Fruit fly (Drosophila melanogaster) whole organism, embryonic: ENCODE results near the gene CG33552.

Source experiments
- Asciz ChIP-seq: fragments of 200-800 bp; sonication (Bioruptor generic); optimal IDR thresholded peaks from 2 replicates; lab custom pipeline; 2017; ENCODE audit warnings: missing biosample characterization, mild to moderate bottlenecking, missing genetic modification characterization, missing genetic modification reagents
- CG11456 ChIP-seq: fragments of 200-800 bp; sonication (Bioruptor generic); IDR thresholded peaks from 3 replicates; pipeline ENCODE4 v1.3.6; 2022; ENCODE audit warnings: missing biosample characterization, missing genetic modification characterization
- CG11695 ChIP-seq: fragments of 200-800 bp; sonication (Bioruptor generic); IDR thresholded peaks from 3 replicates; pipeline ENCODE4 v1.3.6; 2022; ENCODE audit warnings: missing biosample characterization, missing genetic modification characterization
- CG1233 ChIP-seq: fragments of 200-800 bp; sonication (Bioruptor generic); optimal IDR thresholded peaks from 4 replicates; lab custom pipeline; 2018; ENCODE audit warnings: missing biosample characterization, mild to moderate bottlenecking, missing genetic modification characterization
- CG16815 ChIP-seq: fragments of 200-800 bp; sonication (Bioruptor generic); optimal IDR thresholded peaks from 3 replicates; lab custom pipeline; 2017; ENCODE audit warnings: missing biosample characterization, mild to moderate bottlenecking, missing genetic modification characterization
- CG17385 ChIP-seq: fragments of 200-800 bp; sonication (Bioruptor generic); optimal IDR thresholded peaks from 3 replicates; lab custom pipeline; 2018; ENCODE audit warnings: missing biosample characterization, mild to moderate bottlenecking, missing genetic modification characterization
- CG17612 ChIP-seq: fragments of 200-800 bp; sonication (Bioruptor generic); IDR thresholded peaks from 2 replicates; pipeline ENCODE4 v1.3.6; 2022; ENCODE audit warnings: missing biosample characterization, missing genetic modification characterization
- CG17802 ChIP-seq: fragments of 200-800 bp; sonication (Bioruptor generic); optimal IDR thresholded peaks from 2 replicates; lab custom pipeline; 2018; ENCODE audit warnings: missing biosample characterization, mild to moderate bottlenecking, missing genetic modification characterization, moderate library complexity
- CG2116 ChIP-seq: fragments of 200-800 bp; sonication (Bioruptor generic); optimal IDR thresholded peaks from 3 replicates; lab custom pipeline; 2018; ENCODE audit warnings: missing biosample characterization, mild to moderate bottlenecking, missing genetic modification characterization
- CG30020 ChIP-seq: fragments of 200-800 bp; optimal IDR thresholded peaks from 2 replicates; lab custom pipeline; 2019; ENCODE audit warnings: missing biosample characterization, mild to moderate bottlenecking, missing genetic modification characterization, moderate library complexity
- CG3281 ChIP-seq: fragments of 200-800 bp; sonication (Bioruptor generic); optimal IDR thresholded peaks from 3 replicates; lab custom pipeline; 2017; ENCODE audit warnings: missing biosample characterization, mild to moderate bottlenecking, missing genetic modification characterization
- CG4282 ChIP-seq: fragments of 200-800 bp; sonication (Bioruptor generic); optimal IDR thresholded peaks from 2 replicates; lab custom pipeline; 2016; ENCODE audit warnings: missing biosample characterization, missing genetic modification characterization
- CG4854 ChIP-seq: fragments of 200-800 bp; sonication (Bioruptor generic); optimal IDR thresholded peaks from 2 replicates; lab custom pipeline; 2016; ENCODE audit warnings: missing biosample characterization, missing genetic modification characterization, inconsistent platforms
- CG6689 ChIP-seq: fragments of 200-800 bp; sonication (Bioruptor generic); IDR thresholded peaks from 2 replicates; pipeline ENCODE4 v1.3.6; 2022; ENCODE audit warnings: missing biosample characterization, missing genetic modification characterization
- CG6765 ChIP-seq: fragments of 200-800 bp; sonication (Bioruptor generic); optimal IDR thresholded peaks from 3 replicates; lab custom pipeline; 2017; ENCODE audit warnings: missing biosample characterization, mild to moderate bottlenecking, missing genetic modification characterization
- CG7357 ChIP-seq: fragments of 200-800 bp; sonication (Bioruptor generic); IDR thresholded peaks from 3 replicates; pipeline ENCODE4 v1.3.6; 2022; ENCODE audit warnings: missing biosample characterization, missing genetic modification characterization
- CG7839 ChIP-seq: fragments of 200-800 bp; sonication (Bioruptor generic); optimal IDR thresholded peaks from 3 replicates; lab custom pipeline; 2018; ENCODE audit warnings: missing biosample characterization, mild to moderate bottlenecking, missing genetic modification characterization, moderate library complexity
- CG8359 ChIP-seq: fragments of 200-800 bp; sonication (Bioruptor generic); optimal IDR thresholded peaks from 2 replicates; lab custom pipeline; 2017; ENCODE audit warnings: missing biosample characterization, mild to moderate bottlenecking, missing genetic modification characterization, borderline replicate concordance
- D ChIP-seq, 2 experiments: fragments of 200-800 bp in 1 of 2; fragments of >200 bp in 1 of 2; sonication (Bioruptor generic) in 1 of 2; optimal IDR thresholded peaks; 2 replicates in 1 of 2; 3 replicates in 1 of 2; lab custom pipeline; 2017; ENCODE audit warnings: mild to moderate bottlenecking in 1 of 2, missing biosample characterization in 1 of 2, missing genetic modification characterization in 1 of 2, missing genetic modification reagents in 1 of 2
- Dek ChIP-seq: fragments of 200-800 bp; sonication (Bioruptor generic); optimal IDR thresholded peaks from 3 replicates; lab custom pipeline; 2019; ENCODE audit warnings: missing biosample characterization, mild to moderate bottlenecking, missing genetic modification characterization, moderate library complexity
- Dip2 ChIP-seq: fragments of 200-800 bp; sonication (Bioruptor generic); IDR thresholded peaks from 2 replicates; pipeline ENCODE4 v1.3.6; 2022; ENCODE audit warnings: missing biosample characterization, missing genetic modification characterization
- Dp ChIP-seq: fragments of 200-800 bp; sonication (Bioruptor generic); optimal IDR thresholded peaks from 2 replicates; lab custom pipeline; 2018; ENCODE audit warnings: missing biosample characterization, mild to moderate bottlenecking, missing genetic modification characterization, moderate library complexity
- Mad ChIP-seq: fragments of 200-800 bp; sonication (Bioruptor generic); optimal IDR thresholded peaks from 2 replicates; lab custom pipeline; 2016; ENCODE audit warnings: missing biosample characterization, missing genetic modification characterization
- Oli ChIP-seq: fragments of 200-800 bp; sonication (Bioruptor generic); optimal IDR thresholded peaks from 2 replicates; lab custom pipeline; 2018; ENCODE audit warnings: missing biosample characterization, mild to moderate bottlenecking, missing genetic modification characterization, moderate library complexity
- PHDP ChIP-seq: fragments of 200-800 bp; sonication (Bioruptor generic); optimal IDR thresholded peaks from 3 replicates; lab custom pipeline; 2018; ENCODE audit warnings: missing biosample characterization, mild to moderate bottlenecking, missing genetic modification characterization, moderate library complexity
- Pdp1 ChIP-seq, 2 experiments: fragments of 200-800 bp; sonication (Bioruptor generic); optimal IDR thresholded peaks; 3 replicates each; lab custom pipeline; 2016; ENCODE audit warnings: missing biosample characterization in 2 of 2, missing genetic modification characterization in 2 of 2, mild to moderate bottlenecking in 1 of 2, moderate library complexity in 1 of 2
- Rx ChIP-seq: fragments of 200-800 bp; sonication (Bioruptor generic); IDR thresholded peaks from 2 replicates; pipeline ENCODE4 v1.3.6; 2022; ENCODE audit warnings: missing biosample characterization, missing genetic modification characterization
- Scr ChIP-seq: fragments of 200-800 bp; sonication (Bioruptor generic); IDR thresholded peaks from 2 replicates; pipeline ENCODE4 v1.3.6; 2022; ENCODE audit warnings: missing biosample characterization, missing genetic modification characterization; ENCODE audit not compliant: partially characterized antibody
- Six4 ChIP-seq: fragments of 200-800 bp; sonication (Bioruptor generic); optimal IDR thresholded peaks from 2 replicates; lab custom pipeline; 2016; ENCODE audit warnings: missing biosample characterization, missing genetic modification characterization
- ase ChIP-seq: fragments of 200-800 bp; sonication (Bioruptor generic); IDR thresholded peaks from 3 replicates; pipeline ENCODE4 v1.3.6; 2022; ENCODE audit warnings: missing biosample characterization, missing genetic modification characterization
- bsh ChIP-seq, 2 experiments: fragments of 200-800 bp; sonication (Bioruptor generic); optimal IDR thresholded peaks; 2 replicates each; lab custom pipeline; 2017 to 2018; ENCODE audit warnings: mild to moderate bottlenecking in 2 of 2, missing biosample characterization in 2 of 2, missing genetic modification characterization in 2 of 2, moderate library complexity in 1 of 2
- chm ChIP-seq: fragments of 200-800 bp; sonication (Bioruptor generic); IDR thresholded peaks from 2 replicates; pipeline ENCODE4 v1.3.6; 2022; ENCODE audit warnings: missing biosample characterization, missing genetic modification characterization
- ewg ChIP-seq: fragments of 200-800 bp; sonication (Bioruptor generic); optimal IDR thresholded peaks from 3 replicates; lab custom pipeline; 2017; ENCODE audit warnings: mild to moderate bottlenecking, missing biosample characterization, missing genetic modification reagents, missing genetic modification characterization
- fru ChIP-seq: fragments of >200 bp; optimal IDR thresholded peaks from 2 replicates; lab custom pipeline; 2017
- hkb ChIP-seq, 2 experiments: fragments of 200-800 bp in 1 of 2; fragments of >200 bp in 1 of 2; sonication (Bioruptor generic) in 1 of 2; IDR thresholded peaks in 1 of 2; optimal IDR thresholded peaks in 1 of 2; 2 replicates each; pipeline versions ENCODE4 v1.3.6 to Lab custom; 2017 to 2022; ENCODE audit warnings: missing biosample characterization in 1 of 2, missing genetic modification characterization in 1 of 2
- hth ChIP-seq: fragments of >200 bp; optimal IDR thresholded peaks from 2 replicates; lab custom pipeline; 2017; ENCODE audit warnings: inconsistent platforms
- maf-S ChIP-seq: fragments of 200-800 bp; sonication (Bioruptor generic); optimal IDR thresholded peaks from 2 replicates; lab custom pipeline; 2016; ENCODE audit warnings: missing biosample characterization, missing genetic modification characterization
- nerfin-1 ChIP-seq: fragments of 200-800 bp; sonication (Bioruptor generic); optimal IDR thresholded peaks from 3 replicates; lab custom pipeline; 2019; ENCODE audit warnings: missing biosample characterization, mild to moderate bottlenecking, missing genetic modification characterization, moderate library complexity
- pnt ChIP-seq: fragments of 200-800 bp; sonication (Bioruptor generic); optimal IDR thresholded peaks from 3 replicates; lab custom pipeline; 2016; ENCODE audit warnings: missing biosample characterization, missing genetic modification characterization
- row ChIP-seq: fragments of 200-800 bp; sonication (Bioruptor generic); IDR thresholded peaks from 3 replicates; pipeline ENCODE4 v1.3.6; 2022; ENCODE audit warnings: missing biosample characterization, missing genetic modification characterization
- salm ChIP-seq: fragments of 200-800 bp; sonication (Bioruptor generic); optimal IDR thresholded peaks from 2 replicates; lab custom pipeline; 2018; ENCODE audit warnings: missing biosample characterization, mild to moderate bottlenecking, missing genetic modification characterization
- scrt ChIP-seq: fragments of 200-800 bp; sonication (Bioruptor generic); optimal IDR thresholded peaks from 2 replicates; lab custom pipeline; 2018; ENCODE audit warnings: missing biosample characterization, mild to moderate bottlenecking, missing genetic modification characterization, moderate library complexity
- sima ChIP-seq: fragments of 200-800 bp; sonication (Bioruptor generic); optimal IDR thresholded peaks from 2 replicates; lab custom pipeline; 2016; ENCODE audit warnings: missing biosample characterization, missing genetic modification characterization
- so ChIP-seq: fragments of 200-800 bp; sonication (Bioruptor generic); IDR thresholded peaks from 3 replicates; pipeline ENCODE4 v1.3.6; 2022; ENCODE audit warnings: missing biosample characterization, missing genetic modification characterization
- stwl ChIP-seq: fragments of 200-800 bp; sonication (Bioruptor generic); optimal IDR thresholded peaks from 3 replicates; lab custom pipeline; 2018; ENCODE audit warnings: missing biosample characterization, mild to moderate bottlenecking, missing genetic modification characterization, moderate library complexity
- tx ChIP-seq: fragments of 200-800 bp; sonication (Bioruptor generic); optimal IDR thresholded peaks from 2 replicates; lab custom pipeline; 2016; ENCODE audit warnings: missing biosample characterization, missing genetic modification characterization
- unpg ChIP-seq: fragments of 200-800 bp; sonication (Bioruptor generic); optimal IDR thresholded peaks from 3 replicates; lab custom pipeline; 2018; ENCODE audit warnings: missing biosample characterization, mild to moderate bottlenecking, missing genetic modification characterization, moderate library complexity

CG33552 gene

DNA sequence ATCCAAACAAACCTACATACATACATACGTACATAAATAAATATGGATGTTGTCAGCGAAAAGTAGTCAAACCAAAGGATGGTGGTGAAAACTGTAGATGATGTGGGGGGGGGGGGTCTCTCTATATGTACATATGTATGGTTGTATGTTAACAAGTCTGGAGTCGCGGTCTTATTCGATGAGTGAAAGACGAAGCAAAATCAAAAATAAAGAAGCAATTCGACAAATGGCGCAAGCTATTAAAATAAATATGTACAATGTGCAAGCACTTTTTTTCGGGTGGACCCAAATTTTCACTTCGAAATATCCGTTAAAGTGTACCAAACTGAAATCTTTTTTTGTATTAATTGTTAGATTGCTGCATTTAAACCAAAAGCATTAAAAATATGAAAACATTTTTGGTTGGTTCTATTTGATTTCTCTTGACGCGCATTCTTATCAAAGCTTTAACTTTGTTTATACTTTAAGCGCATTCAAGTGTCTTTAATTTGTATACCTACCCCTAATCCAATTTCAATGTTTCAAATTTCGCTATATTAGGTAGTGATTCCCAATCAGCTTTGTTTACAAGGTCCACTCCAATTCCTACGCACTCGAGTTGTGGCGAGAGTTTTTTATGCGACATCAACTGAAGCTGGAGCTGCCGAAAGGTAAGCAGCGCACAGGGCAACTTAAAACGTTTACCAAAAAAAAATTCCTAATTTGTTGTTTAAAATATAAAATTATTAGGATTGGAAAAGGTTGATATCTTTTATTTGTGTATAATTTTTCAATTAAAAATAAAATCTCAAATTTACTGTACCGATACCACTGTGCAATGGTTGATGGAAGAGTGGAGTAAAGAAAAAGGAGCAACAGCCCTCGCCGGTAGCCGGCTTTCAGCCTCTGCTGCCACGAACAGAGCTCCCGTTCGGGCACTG lies 1.9 kb downstream of the CG33552 start, which contains the start of gene CG31807 (continued):
- peak; percentile 32 for TF ChIP-seq tx
- TF ChIP-seq CG17802 (tag; lab: Kevin White, UChicago): peak; percentile 24
- no peak for TF ChIP-seq Rx (GFP tag; lab: Robert Waterston, UW)
- no peak for TF ChIP-seq stwl (tag; lab: Kevin White, UChicago)
- TF ChIP-seq PHDP (tag; lab: Kevin White, UChicago): peak; percentile 87
- peak; percentile 26 for TF ChIP-seq CG6765
- peak; percentile 80 for TF ChIP-seq salm (tag; lab: Kevin White, UChicago)
- TF ChIP-seq fru: no peak
- TF ChIP-seq CG16815 (GFP tag; lab: Kevin White, UChicago): peak; percentile 33
- TF ChIP-seq unpg (GFP tag; lab: Kevin White, UChicago): peak; percentile 85
- TF ChIP-seq ewg (GFP tag; lab: Kevin White, UChicago): peak; percentile 45
- TF ChIP-seq so (GFP tag; lab: Robert Waterston, UW): no peak; the same call in 2 of the 3 replicates
- no peak for TF ChIP-seq Dp (GFP tag; lab: Kevin White, UChicago)
- TF ChIP-seq Asciz: peak; percentile 71
- peak; percentile 5 for TF ChIP-seq pnt (GFP tag; lab: Kevin White, UChicago)
- peak; percentile 61 for TF ChIP-seq CG4282 (GFP tag; lab: Kevin White, UChicago)
- no peak for TF ChIP-seq D (optimal IDR thresholded peaks at IDR 0.05; lab: Kevin White, UChicago)
- peak; percentile 16 for TF ChIP-seq D (GFP tag; optimal IDR thresholded peaks at IDR 0.05; lab: Kevin White, UChicago)
- TF ChIP-seq CG4854 (GFP tag; lab: Kevin White, UChicago): peak; percentile 25
- TF ChIP-seq nerfin-1 (tag; lab: Kevin White, UChicago): peak; percentile 76
- TF ChIP-seq CG30020: peak; percentile 38
- peak; percentile 5; the same call in 1 of the 3 replicates for TF ChIP-seq CG7357
- peak; percentile 59 for TF ChIP-seq row
- no peak for TF ChIP-seq Mad (GFP tag; lab: Kevin White, UChicago)
- TF ChIP-seq sima (GFP tag; lab: Kevin White, UChicago): no peak
- peak; percentile 78 for TF ChIP-seq CG17385 (GFP tag; lab: Kevin White, UChicago)
- peak; percentile 67 for TF ChIP-seq maf-S
- peak; percentile 87 for TF ChIP-seq Oli (tag; lab: Kevin White, UChicago)
- no peak for TF ChIP-seq Six4 (GFP tag; lab: Kevin White, UChicago)
- peak; percentile 80 for TF ChIP-seq CG3281 (GFP tag; lab: Kevin White, UChicago)
- no peak for TF ChIP-seq hkb (optimal IDR thresholded peaks at IDR 0.05; lab: Kevin White, UChicago)
- TF ChIP-seq hkb (GFP tag; IDR thresholded peaks at IDR 0.05; lab: Robert Waterston, UW): peak; percentile 62
- peak; percentile 70; the same call in 1 of the 2 replicates for TF ChIP-seq CG6689
- TF ChIP-seq Dip2 (GFP tag; lab: Robert Waterston, UW): no peak
- TF ChIP-seq Scr (GFP tag; lab: Robert Waterston, UW): no peak
- peak; percentile 57 for TF ChIP-seq CG1233 (GFP tag; lab: Kevin White, UChicago)
- no peak for TF ChIP-seq CG11456 (GFP tag; lab: Robert Waterston, UW)
- TF ChIP-seq CG8359 (GFP tag; lab: Kevin White, UChicago): no peak
- peak; percentile 40 to 47 for TF ChIP-seq Pdp1 (GFP tag; optimal IDR thresholded peaks at IDR 0.05; lab: Kevin White, UChicago)
- TF ChIP-seq scrt (GFP tag; lab: Kevin White, UChicago): peak; percentile 77
- TF ChIP-seq Dek (tag; lab: Kevin White, UChicago): peak; percentile 61
- TF ChIP-seq chm: peak; percentile 71
- TF ChIP-seq ase (GFP tag; lab: Robert Waterston, UW): peak; percentile 28; the same call in 1 of the 3 replicates
- TF ChIP-seq CG2116 (GFP tag; lab: Kevin White, UChicago): no peak
- no peak for TF ChIP-seq hth (lab: Kevin White, UChicago)
- peak; percentile 28; the same call in 1 of the 3 replicates for TF ChIP-seq CG11695 (GFP tag; lab: Robert Waterston, UW)
- TF ChIP-seq bsh (GFP tag; optimal IDR thresholded peaks at IDR 0.05; lab: Kevin White, UChicago): peak; percentile 83 to 98
- peak; percentile 80 for TF ChIP-seq CG7839 (tag; lab: Kevin White, UChicago)
- TF ChIP-seq CG17612 (GFP tag; lab: Robert Waterston, UW): 0 out of 2 replicates have a peak, but pooled peaks have one; percentile 36
